Fruit fly (Drosophila melanogaster) whole organism, embryonic: ENCODE results near the gene Mlc1.

Experiments used
- Aef1 ChIP-seq: fragments of 200-800 bp; sonication (Bioruptor generic); IDR thresholded peaks from 3 replicates; pipeline ENCODE4 v1.3.6; 2022; ENCODE audit warnings: missing biosample characterization, missing genetic modification characterization
- CG10321 ChIP-seq: fragments of 200-800 bp; sonication (Bioruptor generic); IDR thresholded peaks from 2 replicates; pipeline ENCODE4 v1.3.6; 2022; ENCODE audit warnings: missing biosample characterization, missing genetic modification characterization
- CG10462 ChIP-seq: fragments of 200-800 bp; sonication (Bioruptor generic); optimal IDR thresholded peaks from 2 replicates; lab custom pipeline; 2016; ENCODE audit warnings: missing biosample characterization, missing genetic modification characterization
- CG11504 ChIP-seq: fragments of 200-800 bp; sonication (Bioruptor generic); optimal IDR thresholded peaks from 3 replicates; lab custom pipeline; 2019; ENCODE audit warnings: missing biosample characterization, mild to moderate bottlenecking, missing genetic modification characterization, moderate library complexity
- CG13624 ChIP-seq: fragments of 200-800 bp; sonication (Bioruptor generic); optimal IDR thresholded peaks from 2 replicates; lab custom pipeline; 2016; ENCODE audit warnings: missing biosample characterization, missing genetic modification characterization
- CG15696 ChIP-seq: fragments of 200-800 bp; sonication (Bioruptor generic); optimal IDR thresholded peaks from 2 replicates; lab custom pipeline; 2019; ENCODE audit warnings: missing biosample characterization, mild to moderate bottlenecking, missing genetic modification characterization, moderate library complexity
- CG16815 ChIP-seq: fragments of 200-800 bp; sonication (Bioruptor generic); optimal IDR thresholded peaks from 3 replicates; lab custom pipeline; 2017; ENCODE audit warnings: missing biosample characterization, mild to moderate bottlenecking, missing genetic modification characterization
- CG17186 ChIP-seq: fragments of 200-800 bp; sonication (Bioruptor generic); optimal IDR thresholded peaks from 3 replicates; lab custom pipeline; 2017; ENCODE audit warnings: missing biosample characterization, missing genetic modification reagents, missing genetic modification characterization
- CG17568 ChIP-seq: fragments of 200-800 bp; sonication (Bioruptor generic); optimal IDR thresholded peaks from 2 replicates; lab custom pipeline; 2018; ENCODE audit warnings: missing biosample characterization, mild to moderate bottlenecking, missing genetic modification characterization, moderate library complexity
- CG17802 ChIP-seq: fragments of 200-800 bp; sonication (Bioruptor generic); optimal IDR thresholded peaks from 2 replicates; lab custom pipeline; 2018; ENCODE audit warnings: missing biosample characterization, mild to moderate bottlenecking, missing genetic modification characterization, moderate library complexity
- CG2889 ChIP-seq: fragments of 200-800 bp; sonication (Bioruptor generic); IDR thresholded peaks from 3 replicates; pipeline ENCODE4 v1.3.6; 2022; ENCODE audit warnings: missing biosample characterization, missing genetic modification characterization
- CG31388 ChIP-seq: fragments of 200-800 bp; sonication (Bioruptor generic); optimal IDR thresholded peaks from 2 replicates; lab custom pipeline; 2016; ENCODE audit warnings: missing biosample characterization, missing genetic modification characterization
- CG3407 ChIP-seq: fragments of 200-800 bp; sonication (Bioruptor generic); optimal IDR thresholded peaks from 2 replicates; lab custom pipeline; 2018; ENCODE audit warnings: missing biosample characterization, mild to moderate bottlenecking, missing genetic modification characterization
- CG42726 ChIP-seq: fragments of 200-800 bp; sonication (Bioruptor generic); IDR thresholded peaks from 2 replicates; pipeline ENCODE4 v1.3.6; 2022; ENCODE audit warnings: missing biosample characterization, missing genetic modification characterization; ENCODE audit not compliant: partially characterized antibody
- CG6175 ChIP-seq: fragments of 200-800 bp; sonication (Bioruptor generic); IDR thresholded peaks from 3 replicates; pipeline ENCODE4 v1.3.6; 2022; ENCODE audit warnings: missing biosample characterization, missing genetic modification characterization
- CG8359 ChIP-seq: fragments of 200-800 bp; sonication (Bioruptor generic); optimal IDR thresholded peaks from 2 replicates; lab custom pipeline; 2017; ENCODE audit warnings: missing biosample characterization, mild to moderate bottlenecking, missing genetic modification characterization, borderline replicate concordance
- CrebB ChIP-seq: fragments of 200-800 bp; sonication (Bioruptor generic); optimal IDR thresholded peaks from 3 replicates; lab custom pipeline; 2018; ENCODE audit warnings: missing biosample characterization, mild to moderate bottlenecking, missing genetic modification characterization
- D19A ChIP-seq: fragments of 200-800 bp; optimal IDR thresholded peaks from 3 replicates; lab custom pipeline; 2019; ENCODE audit warnings: missing biosample characterization, mild to moderate bottlenecking, missing genetic modification characterization, moderate library complexity
- Elba2 ChIP-seq: fragments of 200-800 bp; sonication (Bioruptor generic); optimal IDR thresholded peaks from 3 replicates; lab custom pipeline; 2016; ENCODE audit warnings: missing biosample characterization, missing genetic modification characterization
- Ets97D ChIP-seq: fragments of 200-800 bp; sonication (Bioruptor generic); optimal IDR thresholded peaks from 3 replicates; lab custom pipeline; 2016; ENCODE audit warnings: missing biosample characterization, missing genetic modification characterization
- abd-A ChIP-seq: fragments of 200-800 bp; sonication (Bioruptor generic); optimal IDR thresholded peaks from 3 replicates; lab custom pipeline; 2019; ENCODE audit warnings: missing biosample characterization, mild to moderate bottlenecking, missing genetic modification characterization, moderate library complexity
- chn ChIP-seq: fragments of 200-800 bp; sonication (Bioruptor generic); optimal IDR thresholded peaks from 2 replicates; lab custom pipeline; 2016; ENCODE audit warnings: missing biosample characterization, missing genetic modification characterization
- danr ChIP-seq: fragments of 200-800 bp; sonication (Bioruptor generic); IDR thresholded peaks from 2 replicates; pipeline ENCODE4 v1.3.6; 2022; ENCODE audit warnings: missing biosample characterization, missing genetic modification characterization
- dm ChIP-seq: fragments of 200-800 bp; sonication (Bioruptor generic); optimal IDR thresholded peaks from 3 replicates; lab custom pipeline; 2016; ENCODE audit warnings: missing biosample characterization, missing genetic modification characterization
- dmrt99B ChIP-seq: fragments of 200-800 bp; sonication (Bioruptor generic); optimal IDR thresholded peaks from 2 replicates; lab custom pipeline; 2018; ENCODE audit warnings: missing biosample characterization, mild to moderate bottlenecking, missing genetic modification characterization, moderate library complexity
- dpn ChIP-seq, 2 experiments: fragments of 200-800 bp; sonication (Bioruptor generic); optimal IDR thresholded peaks; 3 replicates each; lab custom pipeline; 2016; ENCODE audit warnings: missing biosample characterization in 2 of 2, missing genetic modification characterization in 2 of 2
- esg ChIP-seq: fragments of 200-800 bp; sonication (Bioruptor generic); conservative IDR thresholded peaks from 2 replicates; pipeline ENCODE4 v1.3.6; 2022; ENCODE audit warnings: missing biosample characterization, missing genetic modification characterization
- fd3F ChIP-seq: fragments of 200-800 bp; sonication (Bioruptor generic); optimal IDR thresholded peaks from 2 replicates; lab custom pipeline; 2018; ENCODE audit warnings: missing biosample characterization, mild to moderate bottlenecking, missing genetic modification characterization, moderate library complexity
- klu ChIP-seq: fragments of 200-800 bp; sonication (Bioruptor generic); IDR thresholded peaks from 2 replicates; pipeline ENCODE4 v1.3.6; 2022; ENCODE audit warnings: missing biosample characterization, missing genetic modification characterization
- kni ChIP-seq: fragments of 200-800 bp; sonication (Bioruptor generic); optimal IDR thresholded peaks from 3 replicates; lab custom pipeline; 2017; ENCODE audit warnings: mild to moderate bottlenecking, missing biosample characterization, missing genetic modification reagents, missing genetic modification characterization
- pfk ChIP-seq: fragments of 200-800 bp; sonication (Bioruptor generic); optimal IDR thresholded peaks from 2 replicates; lab custom pipeline; 2018; ENCODE audit warnings: missing biosample characterization, mild to moderate bottlenecking, missing genetic modification characterization, moderate library complexity
- pros ChIP-seq: fragments of 200-800 bp; sonication (Bioruptor generic); optimal IDR thresholded peaks from 3 replicates; lab custom pipeline; 2019; ENCODE audit warnings: missing biosample characterization, mild to moderate bottlenecking, missing genetic modification characterization, moderate library complexity
- rib ChIP-seq: fragments of 200-800 bp; sonication (Bioruptor generic); IDR thresholded peaks from 2 replicates; pipeline ENCODE4 v1.3.6; 2022; ENCODE audit warnings: missing biosample characterization, missing genetic modification characterization
- run ChIP-seq: fragments of 200-800 bp; sonication (Bioruptor generic); optimal IDR thresholded peaks from 3 replicates; lab custom pipeline; 2018; ENCODE audit warnings: missing biosample characterization, mild to moderate bottlenecking, missing genetic modification characterization
- sim ChIP-seq: fragments of 200-800 bp; sonication (Bioruptor generic); IDR thresholded peaks from 2 replicates; pipeline ENCODE4 v1.3.6; 2022; ENCODE audit warnings: missing biosample characterization, missing genetic modification characterization
- tll ChIP-seq, 2 experiments: fragments of 200-800 bp in 1 of 2; fragments of >200 bp in 1 of 2; sonication (Bioruptor generic) in 1 of 2; optimal IDR thresholded peaks; 2 replicates each; lab custom pipeline; 2017 to 2019; ENCODE audit warnings: missing biosample characterization in 2 of 2, missing genetic modification characterization in 2 of 2, mild to moderate bottlenecking in 1 of 2, moderate library complexity in 1 of 2
- toy ChIP-seq: fragments of 200-800 bp; sonication (Bioruptor generic); IDR thresholded peaks from 2 replicates; pipeline ENCODE4 v1.3.6; 2022; ENCODE audit warnings: missing biosample characterization, missing genetic modification characterization
- zfh2 ChIP-seq: fragments of 200-800 bp; sonication (Bioruptor generic); optimal IDR thresholded peaks from 2 replicates; lab custom pipeline; 2016; ENCODE audit warnings: missing biosample characterization, missing genetic modification characterization

The Mlc1 gene

DNA sequence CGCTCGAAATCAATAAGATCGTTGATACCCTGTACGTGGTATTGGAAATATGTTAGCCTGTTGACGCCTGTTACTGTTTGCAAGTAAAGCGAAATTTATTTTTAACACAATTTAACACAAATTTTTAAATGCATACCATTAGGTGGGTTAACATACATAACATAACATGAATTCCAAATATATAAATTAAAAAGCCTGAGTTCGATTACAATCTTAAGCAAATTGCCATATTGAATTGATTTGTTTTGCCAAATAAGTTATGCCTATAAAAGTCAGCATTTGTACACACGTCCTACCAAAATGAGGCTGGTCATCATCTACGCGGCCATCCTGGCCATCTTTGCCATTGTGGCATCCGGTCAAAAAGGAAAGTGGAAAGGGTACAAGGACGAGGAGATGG lies 34.0 kb upstream of the Mlc1 start, which contains the start of gene CG43319:
TSS of gene CG43319 (plus strand) at position 301 of the 400 bp plus-strand sequence.
- TF ChIP-seq dpn (GFP tag; optimal IDR thresholded peaks at IDR 0.05; lab: Kevin White, UChicago) (no peak), esg (no peak), CG17186 (GFP tag; lab: Kevin White, UChicago) (no peak), klu (GFP tag; lab: Robert Waterston, UW) (no peak), CG10462 (no peak), abd-A (tag; lab: Kevin White, UChicago) (no peak), CG31388 (GFP tag; lab: Kevin White, UChicago) (no peak), Aef1 (GFP tag; lab: Robert Waterston, UW) (no peak), CG13624 (GFP tag; lab: Kevin White, UChicago) (no peak), CG15696 (tag; lab: Kevin White, UChicago) (no peak), run (no peak), rib (GFP tag; lab: Robert Waterston, UW) (no peak), CrebB (tag; lab: Kevin White, UChicago) (no peak), CG10321 (GFP tag; lab: Robert Waterston, UW) (no peak), CG17802 (no peak), dm (GFP tag; lab: Kevin White, UChicago) (no peak), pros (GFP tag; lab: Kevin White, UChicago) (no peak), Elba2 (GFP tag; lab: Kevin White, UChicago) (no peak)

DNA sequence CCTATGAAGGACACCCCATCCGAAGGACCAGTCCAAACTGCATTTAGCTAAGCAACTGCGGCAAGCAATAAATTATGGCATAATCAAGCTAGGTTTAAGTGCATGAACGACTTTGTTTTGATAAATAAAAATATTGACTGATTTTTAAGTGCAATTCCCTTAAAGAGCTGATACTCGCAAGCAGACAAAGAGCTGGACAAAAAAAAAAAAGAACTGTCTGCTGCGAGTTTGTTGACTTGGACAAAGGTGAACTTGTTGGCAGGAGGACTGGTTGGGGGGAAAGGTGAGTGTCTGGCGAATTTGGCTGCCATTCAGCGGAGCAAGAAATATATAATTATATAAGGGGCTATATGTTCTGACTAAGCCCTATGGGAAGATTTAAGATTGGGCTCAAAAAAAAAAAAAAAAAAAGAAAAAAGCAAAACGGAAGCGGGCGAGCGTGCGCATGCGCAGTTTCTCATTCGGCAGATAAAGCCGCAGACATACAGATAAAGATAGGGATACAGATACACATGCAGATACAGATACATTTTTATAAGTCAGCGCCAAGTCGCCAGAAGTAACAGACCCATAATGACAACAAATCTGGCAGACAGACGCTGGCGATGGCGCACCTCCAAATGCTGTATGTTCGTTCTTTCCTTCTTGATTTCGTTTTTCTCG lies 32.8 kb upstream of the Mlc1 start:
- TF ChIP-seq CG3407 (GFP tag; lab: Kevin White, UChicago) (no peak), tll (GFP tag; optimal IDR thresholded peaks at IDR 0.05; lab: Kevin White, UChicago) (no peak), CG8359 (GFP tag; lab: Kevin White, UChicago) (no peak), chn (GFP tag; lab: Kevin White, UChicago) (no peak), CG17568 (GFP tag; lab: Kevin White, UChicago) (no peak), CG6175 (GFP tag; lab: Robert Waterston, UW) (no peak), zfh2 (no peak), sim (no peak), pfk (GFP tag; lab: Kevin White, UChicago) (no peak), CG11504 (tag; lab: Kevin White, UChicago) (no peak), rib (GFP tag; lab: Robert Waterston, UW) (no peak), CG42726 (no peak), danr (GFP tag; lab: Robert Waterston, UW) (no peak), D19A (no peak), Ets97D (GFP tag; lab: Kevin White, UChicago) (no peak), kni (GFP tag; lab: Kevin White, UChicago) (no peak), fd3F (no peak), CG2889 (no peak)
- TF ChIP-seq, all 482 proteins: peak for 0

DNA sequence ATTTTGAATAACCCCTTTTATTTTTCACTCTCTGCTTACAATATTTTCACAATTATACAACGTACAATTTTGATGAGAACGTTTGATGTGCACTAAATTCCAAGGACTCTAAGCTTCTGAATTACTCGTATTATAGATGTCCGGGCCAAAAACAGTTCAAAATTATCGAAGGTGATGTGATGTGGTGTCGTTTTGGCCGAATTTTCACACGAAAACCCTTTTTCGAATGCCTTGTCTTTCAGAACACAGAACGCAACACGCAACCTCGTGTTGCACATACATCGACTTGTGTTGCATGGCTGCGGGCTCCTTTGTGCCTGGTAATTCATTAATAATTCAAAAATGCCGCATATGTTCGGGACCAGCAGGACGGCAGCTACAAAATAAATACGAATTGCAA lies 28.1 kb upstream of the Mlc1 start, which contains the start of gene CG31055:
TSS of gene CG31055 (minus strand) at position 101 of the 400 bp plus-strand sequence.
- TF ChIP-seq dmrt99B (no peak), CG16815 (GFP tag; lab: Kevin White, UChicago) (no peak), toy (GFP tag; lab: Robert Waterston, UW) (no peak)
